Fruit fly (Drosophila melanogaster): ENCODE measurements around the gene CG15484.
A peak's percentile ranks its signal among the peaks of the same experiment; 100 is the strongest.

CG15484 gene

dm6 chr2L:12678286-12678685, 29.2 kb downstream of the CG15484 start (continued):
- TF ChIP-seq h (optimal IDR thresholded peaks at IDR 0.05) (no peak), insv (GFP tag; optimal IDR thresholded peaks at IDR 0.05) (peak; percentile 85 to 97), Opbp (GFP tag; IDR thresholded peaks at IDR 0.05; ENCODE audit: partially characterized antibody) (no peak), CG5180 (GFP tag; optimal IDR thresholded peaks at IDR 0.05) (no peak), HmgZ (tag; optimal IDR thresholded peaks at IDR 0.05) (no peak), vvl (GFP tag; IDR thresholded peaks at IDR 0.05) (peak; percentile 60), slp2 (GFP tag; optimal IDR thresholded peaks at IDR 0.05) (no peak), CG18599 (GFP tag; optimal IDR thresholded peaks at IDR 0.05) (no peak), tx (GFP tag; optimal IDR thresholded peaks at IDR 0.05) (no peak), CG16813 (GFP tag; IDR thresholded peaks at IDR 0.05; ENCODE audit: partially characterized antibody) (0 out of 3 replicates have a peak, but pooled peaks have one; percentile 36), CG3065 (GFP tag; optimal IDR thresholded peaks at IDR 0.05) (no peak), Sin3A (optimal IDR thresholded peaks at IDR 0.05) (no peak), CG7745 (tag; optimal IDR thresholded peaks at IDR 0.05) (no peak), yki (optimal IDR thresholded peaks at IDR 0.05) (peak; percentile 71), Bteb2 (GFP tag; optimal IDR thresholded peaks at IDR 0.05) (no peak), pzg (GFP tag; optimal IDR thresholded peaks at IDR 0.05) (no peak), CG34224 (GFP tag; IDR thresholded peaks at IDR 0.05; ENCODE audit: partially characterized antibody) (no peak)

DNA sequence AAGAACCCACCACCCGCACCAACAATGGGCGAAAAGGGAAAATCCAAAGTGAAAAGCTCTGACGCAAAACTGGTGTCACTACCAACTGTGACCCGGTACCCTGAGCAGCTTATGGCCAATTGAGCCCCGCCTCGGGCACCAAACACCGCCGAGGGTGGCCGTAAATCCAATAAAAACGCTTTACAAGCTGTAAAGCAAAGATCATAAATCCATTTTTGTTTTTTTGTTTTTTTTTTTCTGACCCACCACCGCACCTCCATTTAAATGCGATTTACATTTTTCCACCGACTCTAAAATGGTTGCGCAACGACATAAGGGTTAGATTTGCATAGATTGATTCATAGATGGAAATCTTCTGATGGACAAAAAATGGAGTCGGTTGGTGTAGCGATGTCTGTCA, 33.1 kb downstream of the CG15484 start:
- TF ChIP-seq sqz (GFP tag; optimal IDR thresholded peaks at IDR 0.05) (peak; percentile 58), onecut (GFP tag; IDR thresholded peaks at IDR 0.05) (no peak), H15 (GFP tag; IDR thresholded peaks at IDR 0.05) (0 out of 3 replicates have a peak, but pooled peaks have one; percentile 10), Antp (GFP tag; optimal IDR thresholded peaks at IDR 0.05) (no peak), CG18476 (GFP tag; optimal IDR thresholded peaks at IDR 0.05) (no peak), Nf-YC (tag; optimal IDR thresholded peaks at IDR 0.05) (peak; percentile 44), Nf-YB (GFP tag; optimal IDR thresholded peaks at IDR 0.05) (peak; percentile 60), ftz-f1 (GFP tag; optimal IDR thresholded peaks at IDR 0.05) (no peak), sens (GFP tag) (peak; percentile 30), seq (GFP tag; IDR thresholded peaks at IDR 0.05) (peak; percentile 43; the same call in 1 of the 2 replicates), al (GFP tag; IDR thresholded peaks at IDR 0.05) (0 out of 2 replicates have a peak, but pooled peaks have one; percentile 6)

dm6 chr2L:12672296-12672695, 35.2 kb downstream of the CG15484 start:
- TF ChIP-seq CG17802 (tag; optimal IDR thresholded peaks at IDR 0.05) (no peak), Atf6 (GFP tag; IDR thresholded peaks at IDR 0.05) (no peak), dan (GFP tag; IDR thresholded peaks at IDR 0.05) (no peak), zf30C (GFP tag; optimal IDR thresholded peaks at IDR 0.05) (no peak), seq (GFP tag; IDR thresholded peaks at IDR 0.05) (peak; percentile 21; the same call in 1 of the 2 replicates), ftz-f1 (GFP tag; optimal IDR thresholded peaks at IDR 0.05) (no peak), dpn (GFP tag; optimal IDR thresholded peaks at IDR 0.05) (no peak), Nf-YB (GFP tag; optimal IDR thresholded peaks at IDR 0.05) (peak; percentile 85), gsb-n (tag; optimal IDR thresholded peaks at IDR 0.05) (peak; percentile 79), Kr (GFP tag; optimal IDR thresholded peaks at IDR 0.05) (peak; percentile 72), Dad (GFP tag; optimal IDR thresholded peaks at IDR 0.05) (no peak), sens-2 (GFP tag; IDR thresholded peaks at IDR 0.05) (no peak), al (GFP tag; IDR thresholded peaks at IDR 0.05) (no peak), Nf-YC (tag; optimal IDR thresholded peaks at IDR 0.05) (peak; percentile 76), CG7271 (tag; optimal IDR thresholded peaks at IDR 0.05) (no peak), ham (GFP tag; IDR thresholded peaks at IDR 0.05) (no peak)

Data from whole organism, embryonic.